Fruit fly (Drosophila melanogaster) whole organism, embryonic: ENCODE measurements around the gene mRpL51.
A peak's percentile ranks its signal among the peaks of the same experiment; 100 is the strongest.

Experiments used
- B-H1 ChIP-seq: fragments of 200-800 bp; sonication (Bioruptor generic); IDR thresholded peaks from 3 replicates; pipeline ENCODE4 v1.3.6; 2022; ENCODE audit warnings: missing biosample characterization, missing genetic modification characterization
- B-H2 ChIP-seq: fragments of 200-800 bp; sonication (Bioruptor generic); optimal IDR thresholded peaks from 2 replicates; lab custom pipeline; 2018; ENCODE audit warnings: missing biosample characterization, mild to moderate bottlenecking, missing genetic modification characterization
- Bdp1 ChIP-seq: fragments of 200-800 bp; sonication (Bioruptor generic); optimal IDR thresholded peaks from 3 replicates; lab custom pipeline; 2016; ENCODE audit warnings: missing biosample characterization, missing genetic modification characterization
- CG10209 ChIP-seq: fragments of 200-800 bp; sonication (Bioruptor generic); optimal IDR thresholded peaks from 3 replicates; lab custom pipeline; 2017; ENCODE audit warnings: missing biosample characterization, mild to moderate bottlenecking, missing genetic modification characterization, missing genetic modification reagents
- CG10274 ChIP-seq: fragments of 200-800 bp; sonication (Bioruptor generic); optimal IDR thresholded peaks from 3 replicates; lab custom pipeline; 2017; ENCODE audit warnings: missing biosample characterization, mild to moderate bottlenecking, missing genetic modification characterization
- CG11093 ChIP-seq: fragments of 200-800 bp; sonication (Bioruptor generic); IDR thresholded peaks from 3 replicates; pipeline ENCODE4 v1.3.6; 2022; ENCODE audit warnings: missing biosample characterization, missing genetic modification characterization
- CG12659 ChIP-seq: fragments of 200-800 bp; sonication (Bioruptor generic); optimal IDR thresholded peaks from 3 replicates; lab custom pipeline; 2017; ENCODE audit warnings: mild to moderate bottlenecking, missing biosample characterization, missing genetic modification reagents, missing genetic modification characterization
- CG13775 ChIP-seq: fragments of 200-800 bp; sonication (Bioruptor generic); optimal IDR thresholded peaks from 3 replicates; lab custom pipeline; 2017; ENCODE audit warnings: missing biosample characterization, mild to moderate bottlenecking, missing genetic modification characterization
- CG15479 ChIP-seq: fragments of 200-800 bp; sonication (Bioruptor generic); optimal IDR thresholded peaks from 3 replicates; lab custom pipeline; 2019; ENCODE audit warnings: missing biosample characterization, mild to moderate bottlenecking, missing genetic modification characterization, moderate library complexity
- CG15696 ChIP-seq: fragments of 200-800 bp; sonication (Bioruptor generic); optimal IDR thresholded peaks from 2 replicates; lab custom pipeline; 2019; ENCODE audit warnings: missing biosample characterization, mild to moderate bottlenecking, missing genetic modification characterization, moderate library complexity
- CG1832 ChIP-seq: fragments of 200-800 bp; sonication (Bioruptor generic); optimal IDR thresholded peaks from 2 replicates; lab custom pipeline; 2017; ENCODE audit warnings: missing biosample characterization, mild to moderate bottlenecking, missing genetic modification characterization, inconsistent platforms
- CG2120 ChIP-seq: fragments of 200-800 bp; sonication (Bioruptor generic); optimal IDR thresholded peaks from 3 replicates; lab custom pipeline; 2016; ENCODE audit warnings: missing biosample characterization, missing genetic modification characterization
- CG3838 ChIP-seq: fragments of 200-800 bp; sonication (Bioruptor generic); optimal IDR thresholded peaks from 3 replicates; lab custom pipeline; 2016; ENCODE audit warnings: missing biosample characterization, missing genetic modification characterization
- CG4820 ChIP-seq: fragments of 200-800 bp; sonication (Bioruptor generic); optimal IDR thresholded peaks from 3 replicates; lab custom pipeline; 2016; ENCODE audit warnings: missing biosample characterization, missing genetic modification characterization
- CG4854 ChIP-seq: fragments of 200-800 bp; sonication (Bioruptor generic); optimal IDR thresholded peaks from 2 replicates; lab custom pipeline; 2016; ENCODE audit warnings: missing biosample characterization, missing genetic modification characterization, inconsistent platforms
- CG6175 ChIP-seq: fragments of 200-800 bp; sonication (Bioruptor generic); IDR thresholded peaks from 3 replicates; pipeline ENCODE4 v1.3.6; 2022; ENCODE audit warnings: missing biosample characterization, missing genetic modification characterization
- CG8089 ChIP-seq: fragments of 200-800 bp; sonication (Bioruptor generic); optimal IDR thresholded peaks from 3 replicates; lab custom pipeline; 2016; ENCODE audit warnings: missing biosample characterization, missing genetic modification characterization
- CG9215 ChIP-seq: fragments of 200-800 bp; sonication (Bioruptor generic); IDR thresholded peaks from 2 replicates; pipeline ENCODE4 v1.3.6; 2022; ENCODE audit warnings: missing biosample characterization, missing genetic modification characterization
- Dip2 ChIP-seq: fragments of 200-800 bp; sonication (Bioruptor generic); IDR thresholded peaks from 2 replicates; pipeline ENCODE4 v1.3.6; 2022; ENCODE audit warnings: missing biosample characterization, missing genetic modification characterization
- Doc2 ChIP-seq: fragments of 200-800 bp; sonication (Bioruptor generic); IDR thresholded peaks from 2 replicates; pipeline ENCODE4 v1.3.6; 2022; ENCODE audit warnings: missing biosample characterization, missing genetic modification characterization
- Elba2 ChIP-seq: fragments of 200-800 bp; sonication (Bioruptor generic); optimal IDR thresholded peaks from 3 replicates; lab custom pipeline; 2016; ENCODE audit warnings: missing biosample characterization, missing genetic modification characterization
- H15 ChIP-seq: fragments of 200-800 bp; sonication (Bioruptor generic); IDR thresholded peaks from 3 replicates; pipeline ENCODE4 v1.3.6; 2022; ENCODE audit warnings: missing biosample characterization, missing genetic modification characterization
- Mrtf ChIP-seq: fragments of 200-800 bp; sonication (Bioruptor generic); IDR thresholded peaks from 3 replicates; pipeline ENCODE4 v1.3.6; 2022; ENCODE audit warnings: missing biosample characterization, missing genetic modification characterization
- NC2β ChIP-seq: fragments of 200-800 bp; sonication (Bioruptor generic); optimal IDR thresholded peaks from 2 replicates; lab custom pipeline; 2016; ENCODE audit warnings: missing biosample characterization, missing genetic modification characterization
- Ssrp ChIP-seq: fragments of 200-800 bp; sonication (Bioruptor generic); optimal IDR thresholded peaks from 2 replicates; lab custom pipeline; 2018; ENCODE audit warnings: missing biosample characterization, mild to moderate bottlenecking, missing genetic modification characterization, moderate library complexity
- TFAM ChIP-seq: fragments of 200-800 bp; sonication (Bioruptor generic); optimal IDR thresholded peaks from 2 replicates; lab custom pipeline; 2017; ENCODE audit warnings: missing biosample characterization, missing genetic modification characterization, inconsistent platforms
- Trl ChIP-seq, 3 experiments: fragments of >200 bp in 2 of 3; fragments of 200-800 bp in 1 of 3; sonication (Bioruptor generic) in 1 of 3; optimal IDR thresholded peaks; 2 replicates in 1 of 3; 3 replicates in 2 of 3; lab custom pipeline; 2016 to 2017; ENCODE audit warnings: missing biosample characterization in 1 of 3, missing genetic modification characterization in 1 of 3
- cad ChIP-seq: fragments of >200 bp; optimal IDR thresholded peaks from 2 replicates; lab custom pipeline; 2017; ENCODE audit warnings: missing biosample characterization, missing genetic modification characterization
- dan ChIP-seq: fragments of 200-800 bp; sonication (Bioruptor generic); IDR thresholded peaks from 2 replicates; pipeline ENCODE4 v1.3.6; 2022; ENCODE audit warnings: missing biosample characterization, missing genetic modification characterization
- gcm2 ChIP-seq: fragments of 200-800 bp; sonication (Bioruptor generic); optimal IDR thresholded peaks from 2 replicates; lab custom pipeline; 2016; ENCODE audit warnings: missing biosample characterization, missing genetic modification characterization
- grn ChIP-seq: fragments of 200-800 bp; sonication (Bioruptor generic); optimal IDR thresholded peaks from 3 replicates; lab custom pipeline; 2017; ENCODE audit warnings: missing biosample characterization, missing genetic modification characterization
- h ChIP-seq: fragments of >200 bp; optimal IDR thresholded peaks from 2 replicates; lab custom pipeline; 2017
- her ChIP-seq: fragments of 200-800 bp; sonication (Bioruptor generic); optimal IDR thresholded peaks from 2 replicates; lab custom pipeline; 2016; ENCODE audit warnings: missing biosample characterization, missing genetic modification characterization
- knrl ChIP-seq: fragments of 200-800 bp; sonication (Bioruptor generic); IDR thresholded peaks from 3 replicates; pipeline ENCODE4 v1.3.6; 2022; ENCODE audit warnings: missing biosample characterization, missing genetic modification characterization; ENCODE audit not compliant: partially characterized antibody
- lov ChIP-seq, 2 experiments: fragments of 200-800 bp in 1 of 2; fragments of >200 bp in 1 of 2; sonication (Bioruptor generic) in 1 of 2; IDR thresholded peaks in 1 of 2; optimal IDR thresholded peaks in 1 of 2; 2 replicates in 1 of 2; 3 replicates in 1 of 2; pipeline versions ENCODE4 v1.3.6 to Lab custom; 2017 to 2022; ENCODE audit warnings: missing biosample characterization in 1 of 2, missing genetic modification characterization in 1 of 2
- nom ChIP-seq: fragments of 200-800 bp; sonication (Bioruptor generic); optimal IDR thresholded peaks from 2 replicates; lab custom pipeline; 2017; ENCODE audit warnings: missing biosample characterization, missing genetic modification characterization, mild to moderate bottlenecking, moderate library complexity, missing genetic modification reagents
- otp ChIP-seq: fragments of 200-800 bp; sonication (Bioruptor generic); IDR thresholded peaks from 3 replicates; pipeline ENCODE4, ENCODE4 v1.3.6; 2022; ENCODE audit warnings: missing biosample characterization, missing genetic modification characterization
- pita ChIP-seq: fragments of 200-800 bp; sonication (Bioruptor generic); optimal IDR thresholded peaks from 2 replicates; lab custom pipeline; 2017; ENCODE audit warnings: missing biosample characterization, mild to moderate bottlenecking, missing genetic modification characterization
- seq ChIP-seq: fragments of 200-800 bp; sonication (Bioruptor generic); IDR thresholded peaks from 2 replicates; pipeline ENCODE4 v1.3.6; 2022; ENCODE audit warnings: missing biosample characterization, missing genetic modification characterization
- sima ChIP-seq: fragments of 200-800 bp; sonication (Bioruptor generic); optimal IDR thresholded peaks from 2 replicates; lab custom pipeline; 2016; ENCODE audit warnings: missing biosample characterization, missing genetic modification characterization
- sisA ChIP-seq: fragments of 200-800 bp; sonication (Bioruptor generic); IDR thresholded peaks from 2 replicates; pipeline ENCODE4 v1.3.6; 2022; ENCODE audit warnings: missing biosample characterization, missing genetic modification characterization
- sna ChIP-seq: fragments of 200-800 bp; sonication (Bioruptor generic); IDR thresholded peaks from 2 replicates; pipeline ENCODE4 v1.3.6; 2022; ENCODE audit warnings: missing biosample characterization, missing genetic modification characterization; ENCODE audit not compliant: partially characterized antibody
- ssp ChIP-seq: fragments of 200-800 bp; sonication (Bioruptor generic); IDR thresholded peaks from 2 replicates; pipeline ENCODE4 v1.3.6; 2022; ENCODE audit warnings: missing biosample characterization, missing genetic modification characterization
- stwl ChIP-seq: fragments of 200-800 bp; sonication (Bioruptor generic); optimal IDR thresholded peaks from 3 replicates; lab custom pipeline; 2018; ENCODE audit warnings: missing biosample characterization, mild to moderate bottlenecking, missing genetic modification characterization, moderate library complexity
- tin ChIP-seq: fragments of 200-800 bp; sonication (Bioruptor generic); optimal IDR thresholded peaks from 3 replicates; lab custom pipeline; 2016; ENCODE audit warnings: missing biosample characterization, missing genetic modification characterization
- ttk ChIP-seq: fragments of 200-800 bp; sonication (Bioruptor generic); IDR thresholded peaks from 2 replicates; pipeline ENCODE4 v2.1.2; 2022; ENCODE audit warnings: missing biosample characterization, missing genetic modification characterization
- tup ChIP-seq: fragments of 200-800 bp; sonication (Bioruptor generic); optimal IDR thresholded peaks from 2 replicates; lab custom pipeline; 2016; ENCODE audit warnings: missing biosample characterization, mild to moderate bottlenecking, missing genetic modification characterization, moderate library complexity
- vnd ChIP-seq: fragments of 200-800 bp; sonication (Bioruptor generic); IDR thresholded peaks from 3 replicates; pipeline ENCODE4 v1.3.6; 2022; ENCODE audit warnings: missing biosample characterization, missing genetic modification characterization; ENCODE audit not compliant: partially characterized antibody
- zfh2 ChIP-seq: fragments of 200-800 bp; sonication (Bioruptor generic); optimal IDR thresholded peaks from 2 replicates; lab custom pipeline; 2016; ENCODE audit warnings: missing biosample characterization, missing genetic modification characterization

The mRpL51 gene

dm6 chr2L:8535394-8536176, 18.4 kb upstream of the mRpL51 start (continued):
- TF ChIP-seq CG10209 (GFP tag; lab: Kevin White, UChicago) (peak; percentile 95), CG4854 (GFP tag; lab: Kevin White, UChicago) (peak; percentile 46), ttk (peak; percentile 72), vnd (GFP tag; lab: Robert Waterston, UW) (no peak), Trl (optimal IDR thresholded peaks at IDR 0.05; lab: Kevin White, UChicago) (peak; percentile 62 to 67), Trl (GFP tag; optimal IDR thresholded peaks at IDR 0.05; lab: Kevin White, UChicago) (peak; percentile 32), CG1832 (GFP tag; lab: Kevin White, UChicago) (no peak), Bdp1 (peak; percentile 57), her (GFP tag; lab: Kevin White, UChicago) (peak; percentile 30), B-H2 (GFP tag; lab: Kevin White, UChicago) (peak; percentile 75), gcm2 (no peak), nom (peak; percentile 67), knrl (GFP tag; lab: Robert Waterston, UW) (no peak), CG15696 (peak; percentile 69), CG8089 (GFP tag; lab: Kevin White, UChicago) (no peak), tin (GFP tag; lab: Kevin White, UChicago) (peak; percentile 84), zfh2 (GFP tag; lab: Kevin White, UChicago) (peak; percentile 46), grn (GFP tag; lab: Kevin White, UChicago) (no peak), CG13775 (GFP tag; lab: Kevin White, UChicago) (peak; percentile 93), NC2β (no peak), pita (GFP tag; lab: Kevin White, UChicago) (no peak), CG6175 (GFP tag; lab: Robert Waterston, UW) (peak; percentile 4; the same call in 1 of the 3 replicates), lov (optimal IDR thresholded peaks at IDR 0.05; lab: Kevin White, UChicago) (no peak), lov (GFP tag; IDR thresholded peaks at IDR 0.05; lab: Robert Waterston, UW) (peak; percentile 71; the same call in 1 of the 3 replicates), tup (GFP tag; lab: Kevin White, UChicago) (peak; percentile 33), stwl (tag; lab: Kevin White, UChicago) (peak; percentile 1), sisA (GFP tag; lab: Robert Waterston, UW) (peak; percentile 75), CG2120 (GFP tag; lab: Kevin White, UChicago) (peak; percentile 57), B-H1 (peak; percentile 43; the same call in 2 of the 3 replicates), sima (GFP tag; lab: Kevin White, UChicago) (no peak), CG3838 (GFP tag; lab: Kevin White, UChicago) (peak; percentile 22), Ssrp (tag; lab: Kevin White, UChicago) (peak; percentile 95), Elba2 (GFP tag; lab: Kevin White, UChicago) (no peak), h (lab: Kevin White, UChicago) (no peak), dan (no peak), seq (GFP tag; lab: Robert Waterston, UW) (peak; percentile 63), H15 (GFP tag; lab: Robert Waterston, UW) (peak; percentile 70; the same call in 1 of the 3 replicates), Doc2 (GFP tag; lab: Robert Waterston, UW) (no peak), CG12659 (GFP tag; lab: Kevin White, UChicago) (peak; percentile 94), CG11093 (peak; percentile 76; the same call in 1 of the 3 replicates), CG15479 (GFP tag; lab: Kevin White, UChicago) (no peak), sna (no peak), CG4820 (GFP tag; lab: Kevin White, UChicago) (peak; percentile 85), cad (GFP tag; lab: Kevin White, UChicago) (peak; percentile 13), Dip2 (GFP tag; lab: Robert Waterston, UW) (0 out of 2 replicates have a peak, but pooled peaks have one; percentile 44), Mrtf (GFP tag; lab: Robert Waterston, UW) (peak; percentile 71; the same call in 2 of the 3 replicates), CG9215 (GFP tag; lab: Robert Waterston, UW) (peak; percentile 84), otp (GFP tag; lab: Robert Waterston, UW) (0 out of 3 replicates have a peak, but pooled peaks have one; percentile 26), CG10274 (peak; percentile 84), ssp (peak; percentile 69), TFAM (GFP tag; lab: Kevin White, UChicago) (no peak)
